Worm (Caenorhabditis elegans): ENCODE measurements around the gene F41E6.5.

Gene F41E6.5

ce11 chrV:8651007-8651711 lies 47.9 kb downstream of the F41E6.5 start:
- TF ChIP-seq C08G9.2 (tag; optimal IDR thresholded peaks at IDR 0.05) (no peak), eyg-1 (tag; optimal IDR thresholded peaks at IDR 0.05) (no peak), pros-1 (tag; optimal IDR thresholded peaks at IDR 0.05) (no peak), che-1 (tag; optimal IDR thresholded peaks at IDR 0.05) (no peak), unc-3 (GFP tag; conservative IDR thresholded peaks at IDR 0.05) (no peak), unc-3 (tag; optimal IDR thresholded peaks at IDR 0.05) (no peak), ztf-16 (tag; optimal IDR thresholded peaks at IDR 0.05) (no peak), dve-1 (tag; optimal IDR thresholded peaks at IDR 0.05) (peak; percentile 18), pqm-1 (tag; optimal IDR thresholded peaks at IDR 0.05) (no peak), K02D7.2 (tag; optimal IDR thresholded peaks at IDR 0.05) (no peak), elt-2 (tag; optimal IDR thresholded peaks at IDR 0.05) (peak; percentile 98), hlh-8 (tag; optimal IDR thresholded peaks at IDR 0.05) (no peak), T23F11.4 (GFP tag; optimal IDR thresholded peaks at IDR 0.05) (no peak), sox-4 (tag; optimal IDR thresholded peaks at IDR 0.05) (no peak), ceh-18 (tag; optimal IDR thresholded peaks at IDR 0.05) (no peak), ceh-31 (tag; optimal IDR thresholded peaks at IDR 0.05) (no peak), unc-86 (tag; optimal IDR thresholded peaks at IDR 0.05) (no peak), fkh-10 (GFP tag; optimal IDR thresholded peaks at IDR 0.05) (no peak)

- TF ChIP-seq nfya-1 (tag; optimal IDR thresholded peaks at IDR 0.05) (no peak), lin-11 (tag; optimal IDR thresholded peaks at IDR 0.05) (no peak), F13H6.1 (tag; optimal IDR thresholded peaks at IDR 0.05) (no peak), hlh-15 (tag; optimal IDR thresholded peaks at IDR 0.05) (no peak), hlh-6 (tag; optimal IDR thresholded peaks at IDR 0.05) (no peak), fkh-10 (GFP tag; optimal IDR thresholded peaks at IDR 0.05) (no peak), npax-4 (tag; optimal IDR thresholded peaks at IDR 0.05) (no peak), dve-1 (tag; optimal IDR thresholded peaks at IDR 0.05) (no peak), ref-2 (tag; optimal IDR thresholded peaks at IDR 0.05) (no peak), C08G9.2 (tag; optimal IDR thresholded peaks at IDR 0.05) (no peak), tbx-7 (tag; optimal IDR thresholded peaks at IDR 0.05) (no peak), unc-42 (tag; optimal IDR thresholded peaks at IDR 0.05) (no peak), ztf-16 (tag; optimal IDR thresholded peaks at IDR 0.05) (no peak), pha-2 (tag; optimal IDR thresholded peaks at IDR 0.05) (no peak), ttx-3 (tag; optimal IDR thresholded peaks at IDR 0.05) (no peak), ceh-34 (tag; optimal IDR thresholded peaks at IDR 0.05) (no peak), ahr-1 (tag; optimal IDR thresholded peaks at IDR 0.05) (no peak), zip-5 (tag; optimal IDR thresholded peaks at IDR 0.05) (no peak), ama-1 (optimal IDR thresholded peaks at IDR 0.05) (no peak), ceh-48 (tag; optimal IDR thresholded peaks at IDR 0.05) (no peak)
These were observed 48.9 kb downstream of the F41E6.5 start for ce11 chrV:8652177-8652576.

- TF ChIP-seq pqm-1 (tag; optimal IDR thresholded peaks at IDR 0.05) (no peak), ahr-1 (tag; optimal IDR thresholded peaks at IDR 0.05) (no peak), unc-55 (GFP tag; optimal IDR thresholded peaks at IDR 0.05) (peak; percentile 14)
These were observed 50.0 kb downstream of the F41E6.5 start for ce11 chrV:8653080-8653821.

Measured in whole organism, late embryonic.